Worm (Caenorhabditis elegans): ENCODE results near the gene bgnt-1.3.

The bgnt-1.3 gene

ce11 chrV:16258142-16258541 lies 1.8 kb upstream of the bgnt-1.3 start, which contains the start of gene nhr-218:
Gene nhr-218 (plus strand): TSS chrV:16258442.
- TF ChIP-seq lsy-2 (tag; optimal IDR thresholded peaks at IDR 0.05): no peak
- TF ChIP-seq lin-11 (tag; optimal IDR thresholded peaks at IDR 0.05): no peak
- TF ChIP-seq lin-39 (tag; optimal IDR thresholded peaks at IDR 0.05): no peak
- TF ChIP-seq nhr-12 (tag; optimal IDR thresholded peaks at IDR 0.05): no peak
- no peak for TF ChIP-seq skn-1 (tag; optimal IDR thresholded peaks at IDR 0.05)
- TF ChIP-seq nhr-129 (tag; optimal IDR thresholded peaks at IDR 0.05): no peak
- no peak for TF ChIP-seq ztf-4 (tag; optimal IDR thresholded peaks at IDR 0.05)
- no peak for TF ChIP-seq sem-4 (tag; optimal IDR thresholded peaks at IDR 0.05)
- TF ChIP-seq nhr-25 (tag; optimal IDR thresholded peaks at IDR 0.05): no peak

DNA sequence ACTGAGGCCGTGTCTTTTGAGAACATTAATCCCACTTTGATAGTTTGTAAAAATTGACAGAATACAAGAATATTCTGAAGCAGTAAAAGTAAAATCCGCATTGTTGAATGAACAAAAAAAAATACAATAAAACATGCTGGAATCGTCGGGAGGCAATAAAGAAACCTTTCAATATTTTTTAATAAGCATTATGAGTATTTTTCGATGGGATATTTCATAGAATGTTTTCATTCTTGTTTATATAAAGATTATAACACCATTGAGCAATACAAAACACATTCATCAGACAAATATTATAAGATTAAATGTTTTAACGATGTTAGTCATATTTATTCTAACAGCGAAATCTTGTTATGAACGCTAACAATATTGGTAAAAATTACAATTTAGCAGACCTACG lies 2.6 kb downstream of the bgnt-1.3 start, which contains the start of gene gcy-20:
TSS of gene gcy-20 (minus strand) at position 101 of the 400 bp plus-strand sequence.
- TF ChIP-seq Y55F3AM.14 (GFP tag; optimal IDR thresholded peaks at IDR 0.05) (no peak), ztf-1 (GFP tag; conservative IDR thresholded peaks at IDR 0.05) (no peak)

DNA sequence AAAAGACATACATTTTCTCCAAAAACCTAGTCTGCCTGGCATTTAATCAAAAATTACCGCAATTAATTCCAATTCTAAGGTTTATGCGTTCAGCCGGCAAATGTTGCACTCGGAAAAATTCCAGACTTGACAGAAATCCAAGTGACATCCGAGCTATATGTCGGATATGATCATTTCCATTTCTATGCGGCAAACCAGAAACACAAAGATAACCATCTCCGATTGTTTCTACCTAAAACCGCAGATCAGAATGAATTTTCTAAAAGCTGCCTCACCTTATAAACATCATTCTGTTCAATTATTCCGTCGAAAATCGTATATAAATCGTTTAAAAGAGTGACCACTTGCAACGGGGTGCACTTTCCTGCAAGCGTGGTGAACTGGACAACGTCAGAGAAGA lies 7.2 kb downstream of the bgnt-1.3 start:
- TF ChIP-seq C34F6.9 (tag; optimal IDR thresholded peaks at IDR 0.05): no peak

DNA sequence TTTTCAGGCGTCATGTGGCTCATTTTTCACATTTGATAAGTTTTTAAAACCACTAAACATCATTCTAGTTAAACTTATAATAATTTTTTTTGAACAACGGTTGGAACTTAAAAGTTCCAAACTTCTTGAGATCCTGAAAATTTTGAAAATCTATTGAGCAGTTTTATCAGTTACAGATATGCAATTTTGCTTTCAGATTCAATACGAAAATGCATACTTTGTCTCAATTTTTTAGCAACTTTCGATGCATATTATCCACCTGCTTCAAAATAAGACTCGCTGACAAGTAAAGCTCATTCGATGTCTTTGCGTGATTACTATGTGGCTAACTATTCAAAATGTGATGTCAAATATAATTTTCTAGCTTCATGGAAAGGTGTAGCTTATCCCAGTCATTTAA lies 9.7 kb downstream of the bgnt-1.3 start, which contains the start of gene srh-95:
TSS of gene srh-95 (plus strand) at position 301 of the 400 bp plus-strand sequence.
- TF ChIP-seq nhr-23 (tag; optimal IDR thresholded peaks at IDR 0.05) (no peak), fos-1 (tag; optimal IDR thresholded peaks at IDR 0.05) (no peak), lin-39 (tag; optimal IDR thresholded peaks at IDR 0.05) (no peak), dmd-4 (tag; optimal IDR thresholded peaks at IDR 0.05) (no peak), nhr-6 (tag; optimal IDR thresholded peaks at IDR 0.05) (no peak), Y55F3AM.14 (GFP tag; optimal IDR thresholded peaks at IDR 0.05) (no peak), mab-5 (tag; optimal IDR thresholded peaks at IDR 0.05) (no peak), R02D3.7 (tag; optimal IDR thresholded peaks at IDR 0.05) (no peak), snpc-4 (tag; optimal IDR thresholded peaks at IDR 0.05) (no peak), nhr-11 (tag; optimal IDR thresholded peaks at IDR 0.05) (no peak), F13H6.1 (tag; optimal IDR thresholded peaks at IDR 0.05) (no peak), crh-2 (tag; optimal IDR thresholded peaks at IDR 0.05) (no peak), ama-1 (optimal IDR thresholded peaks at IDR 0.05) (no peak), aly-2 (tag; optimal IDR thresholded peaks at IDR 0.05) (no peak), gmeb-1 (tag; optimal IDR thresholded peaks at IDR 0.05) (no peak)

- TF ChIP-seq unc-55 (GFP tag; optimal IDR thresholded peaks at IDR 0.05) (no peak), elt-1 (tag; optimal IDR thresholded peaks at IDR 0.05) (no peak), crh-2 (tag; optimal IDR thresholded peaks at IDR 0.05) (no peak), dmd-4 (tag; optimal IDR thresholded peaks at IDR 0.05) (no peak)
Measured at ce11 chrV:16244078-16244477, 12.2 kb downstream of the bgnt-1.3 start, which contains the start of gene srh-104. Gene srh-104 (minus strand): TSS chrV:16244178.

DNA sequence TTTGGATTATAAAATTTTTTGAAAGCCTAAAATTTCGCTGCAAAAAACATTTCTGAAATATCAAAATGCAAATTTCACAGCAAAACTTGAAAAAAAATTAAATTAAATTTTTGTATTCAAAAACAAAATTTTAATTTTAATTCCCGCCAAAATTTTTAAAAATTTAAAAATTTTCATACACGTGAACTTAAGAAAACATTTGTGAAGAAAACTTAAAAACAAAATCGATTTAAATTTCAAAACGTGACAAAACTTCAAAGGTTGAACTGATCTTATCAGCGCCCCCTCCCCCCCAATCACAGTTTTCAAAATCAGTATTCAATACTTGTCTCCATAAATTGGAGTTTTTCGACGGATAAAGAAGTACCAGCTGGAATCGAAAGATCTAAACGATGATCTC lies 19.1 kb downstream of the bgnt-1.3 start, which contains the start of gene F21H7.5:
TSS of gene F21H7.5 (plus strand) at position 301 of the 400 bp plus-strand sequence.
- TF ChIP-seq fos-1 (tag; optimal IDR thresholded peaks at IDR 0.05) (no peak), nhr-237 (tag; optimal IDR thresholded peaks at IDR 0.05) (no peak), zag-1 (tag; optimal IDR thresholded peaks at IDR 0.05) (no peak), crh-2 (tag; optimal IDR thresholded peaks at IDR 0.05) (no peak), egl-27 (tag; optimal IDR thresholded peaks at IDR 0.05) (no peak), nhr-129 (tag; optimal IDR thresholded peaks at IDR 0.05) (no peak), Y55F3AM.14 (GFP tag; optimal IDR thresholded peaks at IDR 0.05) (no peak), elt-3 (tag; optimal IDR thresholded peaks at IDR 0.05) (no peak), C34F6.9 (tag; optimal IDR thresholded peaks at IDR 0.05) (no peak), elt-1 (tag; optimal IDR thresholded peaks at IDR 0.05) (no peak), unc-62 (GFP tag; optimal IDR thresholded peaks at IDR 0.05) (no peak), nhr-77 (tag; optimal IDR thresholded peaks at IDR 0.05) (no peak), dmd-4 (tag; optimal IDR thresholded peaks at IDR 0.05) (no peak), R02D3.7 (tag; optimal IDR thresholded peaks at IDR 0.05) (no peak), lsy-2 (tag; optimal IDR thresholded peaks at IDR 0.05) (no peak), nhr-12 (tag; optimal IDR thresholded peaks at IDR 0.05) (no peak)

Data from whole organism, L2 larva.